Fruit fly (Drosophila melanogaster) S2 (cell line): ENCODE results near the gene Cpr72Ea.

Source experiments
- CG8478 ChIP-seq: fragments of >200 bp; optimal IDR thresholded peaks from 2 replicates; lab custom pipeline; 2018
- CTCF ChIP-seq, 2 experiments: fragments of >200 bp; optimal IDR thresholded peaks; 2 replicates each; lab custom pipeline; 2018

Cpr72Ea gene

dm6 chr3L:16338703-16339102 is 23.7 kb upstream of the Cpr72Ea start, which contains the start of gene CG4998:
Gene CG4998, plus strand, starts transcription at chr3L:16339003.
- TF ChIP-seq CG8478 (lab: Kevin White, UChicago) (no peak), CTCF (optimal IDR thresholded peaks at IDR 0.05; lab: Kevin White, UChicago) (no peak)

dm6 chr3L:16339463-16339862 is 22.9 kb upstream of the Cpr72Ea start:
- no peak for TF ChIP-seq CG8478 (lab: Kevin White, UChicago)
- no peak for TF ChIP-seq CTCF (optimal IDR thresholded peaks at IDR 0.05; lab: Kevin White, UChicago)

dm6 chr3L:16339873-16340272 is 22.5 kb upstream of the Cpr72Ea start:
- TF ChIP-seq CTCF (optimal IDR thresholded peaks at IDR 0.05; lab: Kevin White, UChicago), result no peak
- no peak for TF ChIP-seq CG8478 (lab: Kevin White, UChicago)

dm6 chr3L:16346023-16346422 is 16.4 kb upstream of the Cpr72Ea start, which contains the start of gene CG33257:
Gene CG33257, plus strand, starts transcription at chr3L:16346323.
- TF ChIP-seq CTCF (optimal IDR thresholded peaks at IDR 0.05; lab: Kevin White, UChicago) (no peak), CG8478 (lab: Kevin White, UChicago) (no peak)

dm6 chr3L:16347914-16348313 is 14.5 kb upstream of the Cpr72Ea start, which contains the start of gene mRpS34:
Gene mRpS34, plus strand, starts transcription at chr3L:16348074.
- TF ChIP-seq CTCF (optimal IDR thresholded peaks at IDR 0.05; lab: Kevin White, UChicago) (no peak), CG8478 (lab: Kevin White, UChicago) (no peak)

- TF ChIP-seq CTCF (optimal IDR thresholded peaks at IDR 0.05; lab: Kevin White, UChicago), result no peak
- no peak for TF ChIP-seq CG8478 (lab: Kevin White, UChicago)
Observed at dm6 chr3L:16349686-16350085, 12.7 kb upstream of the Cpr72Ea start.

dm6 chr3L:16351770-16352429 is 10.5 kb upstream of the Cpr72Ea start, which contains the start of the genes Golgin104 and Tcs3:
Gene Golgin104, minus strand, starts transcription at chr3L:16351951.
Gene Tcs3, plus strand, starts transcription at chr3L:16351991.
- TF ChIP-seq CTCF (optimal IDR thresholded peaks at IDR 0.05; lab: Kevin White, UChicago) (no peak), CG8478 (lab: Kevin White, UChicago) (no peak)

dm6 chr3L:16354197-16354596 is 8.2 kb upstream of the Cpr72Ea start, which contains the start of gene Pdh:
Gene Pdh, minus strand, starts transcription at chr3L:16354297.
- no peak for TF ChIP-seq CTCF (optimal IDR thresholded peaks at IDR 0.05; lab: Kevin White, UChicago)

dm6 chr3L:16356171-16356765 is 6.1 kb upstream of the Cpr72Ea start:
- TF ChIP-seq CG8478 (lab: Kevin White, UChicago) (no peak), CTCF (optimal IDR thresholded peaks at IDR 0.05; lab: Kevin White, UChicago) (no peak)

dm6 chr3L:16357187-16357728 is 5.1 kb upstream of the Cpr72Ea start:
- TF ChIP-seq CG8478 (lab: Kevin White, UChicago) (no peak), CTCF (optimal IDR thresholded peaks at IDR 0.05; lab: Kevin White, UChicago) (no peak)

dm6 chr3L:16357860-16358259 is 4.5 kb upstream of the Cpr72Ea start:
- TF ChIP-seq CG8478 (lab: Kevin White, UChicago) (no peak), CTCF (optimal IDR thresholded peaks at IDR 0.05; lab: Kevin White, UChicago) (no peak)

dm6 chr3L:16359219-16359748 is 3.1 kb upstream of the Cpr72Ea start, which contains the start of gene ringer:
Gene ringer, minus strand, starts transcription at chr3L:16359428.
- no peak for TF ChIP-seq CG8478 (lab: Kevin White, UChicago)
- no peak for TF ChIP-seq CTCF (optimal IDR thresholded peaks at IDR 0.05; lab: Kevin White, UChicago)

- no peak for TF ChIP-seq CTCF (optimal IDR thresholded peaks at IDR 0.05; lab: Kevin White, UChicago)
- TF ChIP-seq CG8478 (lab: Kevin White, UChicago), result no peak
Observed at dm6 chr3L:16359795-16360194, 2.6 kb upstream of the Cpr72Ea start.

- no peak for TF ChIP-seq CTCF (optimal IDR thresholded peaks at IDR 0.05; lab: Kevin White, UChicago)
- no peak for TF ChIP-seq CG8478 (lab: Kevin White, UChicago)
Observed at dm6 chr3L:16361200-16361815, 1.1 kb upstream of the Cpr72Ea start.
